Fruit fly (Drosophila melanogaster): ENCODE measurements around the gene CG43229.

dm6 chrX:18108676-18109075, 29.7 kb upstream of the CG43229 start:
- TF ChIP-seq h (optimal IDR thresholded peaks at IDR 0.05): no peak
- TF ChIP-seq ttk (optimal IDR thresholded peaks at IDR 0.05): no peak
- no peak for TF ChIP-seq Sin3A (optimal IDR thresholded peaks at IDR 0.05)
